Worm (Caenorhabditis elegans): ENCODE data around the gene W06H8.2.
A peak's percentile ranks its signal among the peaks of the same experiment; 100 is the strongest.

The W06H8.2 gene

DNA sequence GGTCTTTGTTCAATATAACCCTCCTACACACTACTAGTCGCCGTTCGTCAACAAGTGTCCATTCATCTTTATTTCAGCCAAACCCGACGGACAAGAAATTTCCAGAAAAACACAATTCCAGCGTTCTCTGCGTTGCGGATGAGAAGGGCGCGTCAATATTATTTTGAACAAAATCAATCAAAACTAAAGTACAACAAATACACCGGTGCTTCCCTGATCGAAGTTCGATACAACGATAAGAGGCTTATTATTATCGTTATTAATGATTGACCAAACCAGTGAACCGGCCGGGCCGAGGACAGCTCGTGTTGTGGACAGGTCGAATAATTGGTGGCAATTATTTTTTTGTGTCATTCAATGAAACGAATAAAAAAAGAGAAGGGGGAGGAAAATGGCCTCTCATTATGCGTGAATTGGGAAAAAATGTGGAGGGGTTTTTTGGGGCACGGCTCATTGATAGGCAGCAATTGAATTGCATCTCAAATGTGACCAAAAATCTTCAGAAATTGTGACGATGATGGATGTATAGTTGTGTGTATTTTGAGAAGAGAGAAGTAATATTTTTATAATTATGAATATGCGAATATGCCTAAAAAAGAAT lies 24.2 kb downstream of the W06H8.2 start (continued):
- TF ChIP-seq mab-9 (GFP tag; IDR thresholded peaks at IDR 0.05) (no peak), ets-5 (GFP tag; IDR thresholded peaks at IDR 0.05) (no peak), nhr-19 (GFP tag; conservative IDR thresholded peaks at IDR 0.05) (no peak), ceh-8 (GFP tag; optimal IDR thresholded peaks at IDR 0.05) (no peak), nhr-28 (tag; optimal IDR thresholded peaks at IDR 0.05) (no peak), ceh-82 (tag; optimal IDR thresholded peaks at IDR 0.05) (no peak), nhr-90 (tag; optimal IDR thresholded peaks at IDR 0.05; ENCODE audit: poor library complexity) (no peak), grh-1 (GFP tag; IDR thresholded peaks at IDR 0.05) (0 out of 2 replicates have a peak, but pooled peaks have one; percentile 25), efl-1 (optimal IDR thresholded peaks at IDR 0.05) (peak in 1 of 2 experiments; percentile 2), efl-1 (GFP tag; optimal IDR thresholded peaks at IDR 0.05 in 1 of 2) (peak in 1 of 2 experiments; percentile 90), mdl-1 (tag; optimal IDR thresholded peaks at IDR 0.05) (no peak), Y116A8C.19 (tag; optimal IDR thresholded peaks at IDR 0.05; ENCODE audit: borderline replicate concordance) (no peak), snpc-4 (tag; optimal IDR thresholded peaks at IDR 0.05) (no peak), lin-14 (GFP tag; optimal IDR thresholded peaks at IDR 0.05) (peak; percentile 79), skn-1 (tag; optimal IDR thresholded peaks at IDR 0.05) (no peak), nhr-237 (tag; optimal IDR thresholded peaks at IDR 0.05) (no peak), lir-3 (tag; optimal IDR thresholded peaks at IDR 0.05; ENCODE audit: poor library complexity) (no peak), zag-1 (tag; optimal IDR thresholded peaks at IDR 0.05) (no peak), elt-2 (tag; optimal IDR thresholded peaks at IDR 0.05) (peak; percentile 37), C04F5.9 (tag; optimal IDR thresholded peaks at IDR 0.05) (no peak), C16A3.4 (tag; optimal IDR thresholded peaks at IDR 0.05) (no peak), mep-1 (tag; optimal IDR thresholded peaks at IDR 0.05) (peak; percentile 15), lin-35 (GFP tag; optimal IDR thresholded peaks at IDR 0.05) (peak in 1 of 2 experiments; percentile 28), vab-15 (tag; optimal IDR thresholded peaks at IDR 0.05) (no peak), pag-3 (tag; optimal IDR thresholded peaks at IDR 0.05; ENCODE audit: borderline replicate concordance, insufficient read depth) (no peak), hlh-4 (tag; optimal IDR thresholded peaks at IDR 0.05) (no peak), nhr-20 (tag; optimal IDR thresholded peaks at IDR 0.05) (no peak), sptf-1 (tag; optimal IDR thresholded peaks at IDR 0.05) (no peak), unc-62 (GFP tag; optimal IDR thresholded peaks at IDR 0.05) (no peak), unc-98 (GFP tag; IDR thresholded peaks at IDR 0.05) (no peak), nhr-84 (tag; optimal IDR thresholded peaks at IDR 0.05) (no peak), ceh-90 (tag; optimal IDR thresholded peaks at IDR 0.05) (no peak), hlh-17 (GFP tag; optimal IDR thresholded peaks at IDR 0.05; ENCODE audit: borderline replicate concordance) (no peak), aha-1 (tag; optimal IDR thresholded peaks at IDR 0.05) (no peak), nhr-77 (tag; optimal IDR thresholded peaks at IDR 0.05) (no peak), lin-15B (tag; optimal IDR thresholded peaks at IDR 0.05) (no peak), elt-3 (tag; optimal IDR thresholded peaks at IDR 0.05) (no peak), unc-86 (tag; optimal IDR thresholded peaks at IDR 0.05) (no peak), rnt-1 (tag; optimal IDR thresholded peaks at IDR 0.05) (no peak), egl-13 (tag; optimal IDR thresholded peaks at IDR 0.05) (no peak), nhr-85 (tag) (peak; percentile 70), tlp-1 (tag; optimal IDR thresholded peaks at IDR 0.05) (no peak), sox-4 (tag; optimal IDR thresholded peaks at IDR 0.05) (no peak), efl-3 (GFP tag; optimal IDR thresholded peaks at IDR 0.05) (no peak), dpl-1 (GFP tag; optimal IDR thresholded peaks at IDR 0.05) (no peak), aly-2 (tag; optimal IDR thresholded peaks at IDR 0.05) (no peak), sup-37 (GFP tag; optimal IDR thresholded peaks at IDR 0.05) (no peak), lin-13 (GFP tag; optimal IDR thresholded peaks at IDR 0.05) (no peak), snu-23 (GFP tag; optimal IDR thresholded peaks at IDR 0.05) (peak; percentile 1), fkh-4 (tag; optimal IDR thresholded peaks at IDR 0.05; ENCODE audit: borderline replicate concordance) (no peak), fos-1 (tag; optimal IDR thresholded peaks at IDR 0.05) (no peak), hpl-2 (GFP tag; optimal IDR thresholded peaks at IDR 0.05) (no peak), ceh-88 (GFP tag; IDR thresholded peaks at IDR 0.05) (no peak)
